Worm (Caenorhabditis elegans): ENCODE measurements around the gene Y116A8C.37.
"Not testable (repeated sequence)": the region's sequence is repeated elsewhere in the genome, so short reads cannot be mapped to it uniquely, and the experiment has no call there.

Y116A8C.37 gene

DNA sequence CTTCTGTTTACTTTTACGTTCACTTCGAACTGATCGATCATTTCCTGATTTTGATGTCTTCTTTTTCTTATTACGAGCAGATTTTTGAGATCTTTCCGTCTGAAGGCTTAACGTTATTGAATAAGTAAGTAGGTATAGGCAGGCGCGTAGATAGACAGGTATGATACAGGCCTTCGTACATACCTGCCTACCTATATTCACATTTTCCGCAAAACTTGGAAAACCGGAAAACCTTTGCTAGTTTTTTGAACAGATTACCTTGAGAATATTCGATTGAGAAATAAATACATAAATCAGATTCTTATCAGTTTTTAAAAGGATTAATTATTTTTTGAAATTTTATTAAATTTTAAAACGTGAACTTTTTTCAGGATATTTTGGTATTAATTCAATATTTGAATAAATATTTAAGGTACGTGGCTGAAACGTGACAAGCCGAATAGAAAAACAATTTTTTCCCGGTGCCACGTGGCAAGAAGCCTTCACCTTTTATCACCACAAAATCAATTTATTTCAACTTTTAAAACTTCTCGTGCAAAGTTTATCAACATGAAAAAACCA, at the start of gene Y116A8C.37, which contains the start of gene Y116A8C.38:
Gene Y116A8C.37 (minus strand): TSS at position 101 of the 561 bp plus-strand sequence.
Gene Y116A8C.38 (plus strand): TSS at position 511 of the 561 bp plus-strand sequence.
- TF ChIP-seq flt-1 (GFP tag; IDR thresholded peaks at IDR 0.05) (no peak), klf-2 (GFP tag; conservative IDR thresholded peaks at IDR 0.05) (no peak), med-1 (GFP tag; optimal IDR thresholded peaks at IDR 0.05; ENCODE audit: insufficient read depth) (no peak)

DNA sequence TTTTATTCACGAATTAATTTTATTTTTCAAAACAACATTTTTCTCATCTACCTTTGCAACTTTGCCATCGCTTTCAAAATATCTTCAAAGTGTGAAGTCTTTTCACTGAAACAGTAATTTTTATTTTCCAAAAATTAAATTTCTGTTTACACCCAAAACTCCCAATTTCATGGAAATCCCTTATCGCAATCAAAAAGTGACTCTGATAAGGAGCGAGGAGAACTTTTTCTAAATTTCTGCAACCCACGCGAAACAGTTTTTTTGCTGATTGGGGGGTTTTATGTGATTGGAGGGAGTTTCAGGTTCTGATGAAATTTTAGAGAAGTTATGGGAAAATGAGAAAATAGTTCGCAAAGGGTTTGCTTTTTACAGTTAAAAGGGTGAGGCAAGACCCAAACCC, 48.6 kb upstream of the Y116A8C.37 start:
- TF ChIP-seq med-1 (GFP tag; optimal IDR thresholded peaks at IDR 0.05; ENCODE audit: insufficient read depth), result no peak
- TF ChIP-seq ref-1 (GFP tag; conservative IDR thresholded peaks at IDR 0.05), result no peak
- no peak for TF ChIP-seq T22C8.4 (GFP tag; IDR thresholded peaks at IDR 0.05)
- TF ChIP-seq flt-1 (GFP tag; IDR thresholded peaks at IDR 0.05), result no peak
- TF ChIP-seq cog-1 (tag; optimal IDR thresholded peaks at IDR 0.05), result no peak
- TF ChIP-seq tab-1 (GFP tag; IDR thresholded peaks at IDR 0.05), result no peak
- no peak for TF ChIP-seq ztf-23 (GFP tag; IDR thresholded peaks at IDR 0.05)
- no peak for TF ChIP-seq ztf-29 (GFP tag; IDR thresholded peaks at IDR 0.05)
- no peak for TF ChIP-seq klf-2 (GFP tag; conservative IDR thresholded peaks at IDR 0.05)

DNA sequence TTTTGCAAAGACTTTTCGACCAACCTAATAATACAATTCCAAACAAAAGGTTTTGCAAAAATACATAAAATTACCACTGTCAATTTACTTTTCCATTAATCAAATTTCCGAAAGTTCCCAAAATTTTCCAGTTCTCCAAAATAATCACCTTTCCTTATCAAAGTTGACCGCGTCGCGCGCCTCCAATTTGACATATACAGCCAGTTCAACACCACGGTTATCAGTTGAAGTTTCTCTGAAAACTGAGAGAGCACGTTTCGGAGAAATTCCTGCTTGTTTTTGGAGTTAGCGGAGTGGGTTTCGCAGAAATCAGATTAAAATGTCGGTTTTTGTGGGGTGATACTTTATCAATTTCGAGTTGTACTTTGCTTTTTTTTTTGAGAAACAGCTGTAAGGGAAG, 48.1 kb upstream of the Y116A8C.37 start:
- TF ChIP-seq klf-2 (GFP tag; conservative IDR thresholded peaks at IDR 0.05) (no peak), ref-1 (GFP tag; conservative IDR thresholded peaks at IDR 0.05) (no peak), flt-1 (GFP tag; IDR thresholded peaks at IDR 0.05) (no peak), ztf-23 (GFP tag; IDR thresholded peaks at IDR 0.05) (no peak), ztf-29 (GFP tag; IDR thresholded peaks at IDR 0.05) (no peak), cog-1 (tag; optimal IDR thresholded peaks at IDR 0.05) (no peak), T22C8.4 (GFP tag; IDR thresholded peaks at IDR 0.05) (no peak), med-1 (GFP tag; optimal IDR thresholded peaks at IDR 0.05; ENCODE audit: insufficient read depth) (no peak), tab-1 (GFP tag; IDR thresholded peaks at IDR 0.05) (no peak)

DNA sequence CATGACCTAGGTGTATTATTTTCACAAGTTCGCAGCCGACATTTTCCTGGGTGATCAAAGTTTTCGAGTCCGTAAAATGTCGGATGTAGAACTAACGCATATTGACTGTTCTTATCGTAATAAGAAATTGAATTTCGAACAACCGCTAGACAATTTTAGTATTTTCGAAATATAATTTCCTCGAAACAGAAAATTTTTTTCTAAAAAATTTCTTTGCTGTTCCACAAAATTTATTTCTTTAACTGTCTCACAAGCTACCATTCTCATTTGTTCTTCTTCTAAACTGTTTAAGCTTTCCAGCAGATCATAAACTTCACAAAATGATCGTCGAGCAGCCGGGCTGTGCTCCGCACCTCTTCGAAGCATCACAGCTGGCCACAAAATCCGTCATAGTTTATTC, 45.2 kb upstream of the Y116A8C.37 start, which contains the start of gene C52D10.3:
Gene C52D10.3 (plus strand): TSS at position 301 of the 400 bp plus-strand sequence.
- no peak for TF ChIP-seq T22C8.4 (GFP tag; IDR thresholded peaks at IDR 0.05)
- no peak for TF ChIP-seq med-1 (GFP tag; optimal IDR thresholded peaks at IDR 0.05; ENCODE audit: insufficient read depth)
- no peak for TF ChIP-seq klf-2 (GFP tag; conservative IDR thresholded peaks at IDR 0.05)
- no peak for TF ChIP-seq ztf-23 (GFP tag; IDR thresholded peaks at IDR 0.05)
- TF ChIP-seq ztf-29 (GFP tag; IDR thresholded peaks at IDR 0.05), result no peak
- TF ChIP-seq tab-1 (GFP tag; IDR thresholded peaks at IDR 0.05), result no peak
- no peak for TF ChIP-seq flt-1 (GFP tag; IDR thresholded peaks at IDR 0.05)
- no peak for TF ChIP-seq cog-1 (tag; optimal IDR thresholded peaks at IDR 0.05)
- no peak for TF ChIP-seq ref-1 (GFP tag; conservative IDR thresholded peaks at IDR 0.05)

DNA sequence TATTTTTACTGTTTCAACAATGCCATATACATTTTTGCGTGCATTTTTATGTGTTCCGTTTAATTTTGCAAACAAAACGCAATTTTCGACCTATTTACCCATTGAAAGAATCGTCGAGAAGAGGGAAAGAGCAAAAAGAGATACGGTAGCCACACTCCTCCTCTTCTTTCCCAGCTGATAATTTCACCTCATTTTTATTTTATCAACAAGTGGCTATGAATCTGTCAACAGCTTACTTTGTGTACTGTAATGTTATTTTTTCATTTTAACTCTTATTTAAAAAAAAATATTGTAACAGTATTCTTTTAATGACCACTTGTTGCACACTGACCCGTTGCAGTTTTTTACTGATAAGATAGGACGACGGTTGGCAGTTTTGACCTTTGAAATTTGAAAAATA, 44.0 kb upstream of the Y116A8C.37 start:
- TF ChIP-seq klf-2 (GFP tag; conservative IDR thresholded peaks at IDR 0.05) (no peak), flt-1 (GFP tag; IDR thresholded peaks at IDR 0.05) (no peak), med-1 (GFP tag; optimal IDR thresholded peaks at IDR 0.05; ENCODE audit: insufficient read depth) (no peak), T22C8.4 (GFP tag; IDR thresholded peaks at IDR 0.05) (no peak), ref-1 (GFP tag; conservative IDR thresholded peaks at IDR 0.05) (no peak), cog-1 (tag; optimal IDR thresholded peaks at IDR 0.05) (no peak), ztf-29 (GFP tag; IDR thresholded peaks at IDR 0.05) (no peak), ztf-23 (GFP tag; IDR thresholded peaks at IDR 0.05) (no peak), tab-1 (GFP tag; IDR thresholded peaks at IDR 0.05) (no peak)

DNA sequence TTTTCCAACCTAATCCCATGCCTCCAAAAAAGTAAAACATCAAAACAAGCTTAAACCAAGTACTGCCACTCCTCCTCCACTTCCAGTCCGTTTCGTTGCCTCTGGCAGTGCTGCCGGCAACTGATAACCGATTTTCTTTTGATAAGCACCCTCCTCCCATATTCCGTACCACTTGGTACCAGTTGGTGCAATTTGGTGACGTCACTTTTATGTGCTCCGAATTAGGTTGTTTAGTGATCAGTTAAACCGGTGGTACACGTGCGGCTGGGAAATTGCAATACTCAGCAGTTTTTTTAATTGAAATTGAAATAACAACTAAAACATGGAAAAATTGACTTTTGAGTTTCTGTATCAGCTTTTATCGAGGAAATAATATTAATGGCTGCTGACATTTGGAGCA, 43.2 kb upstream of the Y116A8C.37 start:
- TF ChIP-seq ztf-23 (GFP tag; IDR thresholded peaks at IDR 0.05) (no peak), flt-1 (GFP tag; IDR thresholded peaks at IDR 0.05) (no peak), cog-1 (tag; optimal IDR thresholded peaks at IDR 0.05) (no peak), med-1 (GFP tag; optimal IDR thresholded peaks at IDR 0.05; ENCODE audit: insufficient read depth) (no peak), klf-2 (GFP tag; conservative IDR thresholded peaks at IDR 0.05) (no peak), tab-1 (GFP tag; IDR thresholded peaks at IDR 0.05) (no peak), ztf-29 (GFP tag; IDR thresholded peaks at IDR 0.05) (no peak), T22C8.4 (GFP tag; IDR thresholded peaks at IDR 0.05) (no peak), ref-1 (GFP tag; conservative IDR thresholded peaks at IDR 0.05) (no peak)

DNA sequence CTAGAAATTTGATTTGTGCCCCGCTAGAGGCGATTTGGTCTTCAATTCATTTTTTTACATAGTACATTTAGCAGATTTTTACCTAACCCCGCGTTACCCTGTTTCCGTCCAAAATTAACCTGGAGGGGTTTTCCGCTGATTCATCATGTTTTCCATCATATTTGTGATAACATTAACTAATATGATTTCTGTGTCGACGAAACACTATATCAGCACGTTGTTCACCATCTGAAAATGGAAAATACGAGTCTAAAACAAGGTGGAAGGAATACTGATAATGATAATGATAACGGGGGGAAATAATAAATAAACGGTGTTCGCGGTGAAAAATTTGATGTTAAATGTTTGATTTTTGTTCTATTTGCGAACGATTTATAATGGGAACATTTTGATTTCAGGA, 40.8 kb upstream of the Y116A8C.37 start:
- TF ChIP-seq ref-1 (GFP tag; conservative IDR thresholded peaks at IDR 0.05) (no peak), ztf-29 (GFP tag; IDR thresholded peaks at IDR 0.05) (no peak)

DNA sequence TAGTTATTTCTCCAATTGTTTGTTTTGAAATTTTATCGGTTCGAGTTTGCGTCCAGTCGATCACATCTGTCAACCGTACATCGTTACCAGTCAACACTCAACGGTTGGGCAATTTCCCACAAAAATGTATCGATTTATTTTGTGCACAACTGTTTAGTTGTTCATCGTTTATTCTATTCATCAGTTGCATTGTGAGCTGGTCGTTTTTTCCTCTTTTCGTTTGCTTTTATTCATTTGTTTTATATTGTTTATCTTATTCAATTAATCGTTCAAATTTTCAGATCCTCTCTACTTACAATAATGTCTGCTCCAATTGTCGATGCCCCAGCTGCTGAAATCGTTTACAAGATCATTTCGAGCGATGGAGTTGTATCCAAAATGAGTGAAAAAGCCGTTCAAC, 36.0 kb upstream of the Y116A8C.37 start, which contains the start of gene skr-12:
Gene skr-12 (plus strand): TSS at position 301 of the 400 bp plus-strand sequence.
- TF ChIP-seq med-1 (GFP tag; optimal IDR thresholded peaks at IDR 0.05; ENCODE audit: insufficient read depth), result no peak
- no peak for TF ChIP-seq ztf-23 (GFP tag; IDR thresholded peaks at IDR 0.05)
- TF ChIP-seq tab-1 (GFP tag; IDR thresholded peaks at IDR 0.05), result no peak
- TF ChIP-seq ztf-29 (GFP tag; IDR thresholded peaks at IDR 0.05), result no peak

DNA sequence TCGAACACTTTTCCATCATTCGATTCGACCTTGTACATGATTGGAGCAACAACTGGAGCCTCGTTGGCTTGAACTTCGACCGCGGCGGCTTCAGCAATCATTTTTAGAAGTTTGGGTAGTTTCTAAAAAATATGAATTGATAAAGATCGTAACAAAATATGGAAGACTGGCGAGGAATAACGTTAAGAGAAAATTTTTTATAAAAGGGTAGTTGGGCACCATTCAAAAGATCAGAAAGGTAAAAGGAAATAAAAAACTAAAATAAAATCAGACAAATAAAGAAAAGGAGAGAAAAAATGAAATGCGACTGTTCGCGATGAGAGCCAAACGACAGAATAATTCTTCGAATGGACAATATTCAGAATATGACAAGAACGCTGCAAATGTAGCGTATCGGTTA, 34.8 kb upstream of the Y116A8C.37 start, which contains the start of gene skr-8:
Gene skr-8 (minus strand): TSS at position 101 of the 400 bp plus-strand sequence.
- TF ChIP-seq med-1 (GFP tag; optimal IDR thresholded peaks at IDR 0.05; ENCODE audit: insufficient read depth); ztf-23 (GFP tag; IDR thresholded peaks at IDR 0.05); T22C8.4 (GFP tag; IDR thresholded peaks at IDR 0.05): not testable (repeated sequence)

DNA sequence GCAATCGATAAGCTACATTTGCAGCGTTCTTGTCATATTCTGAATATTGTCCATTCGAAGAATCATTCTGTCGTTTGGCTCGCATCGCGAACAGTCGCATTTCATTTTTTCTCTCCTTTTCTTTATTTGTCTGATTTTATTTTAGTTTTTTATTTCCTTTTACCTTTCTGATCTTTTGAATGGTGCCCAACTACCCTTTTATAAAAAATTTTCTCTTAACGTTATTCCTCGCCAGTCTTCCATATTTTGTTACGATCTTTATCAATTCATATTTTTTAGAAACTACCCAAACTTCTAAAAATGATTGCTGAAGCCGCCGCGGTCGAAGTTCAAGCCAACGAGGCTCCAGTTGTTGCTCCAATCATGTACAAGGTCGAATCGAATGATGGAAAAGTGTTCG, 32.3 kb upstream of the Y116A8C.37 start, which contains the start of gene skr-9:
Gene skr-9 (plus strand): TSS at position 301 of the 400 bp plus-strand sequence.
- not testable (repeated sequence) for TF ChIP-seq ref-1 (GFP tag; conservative IDR thresholded peaks at IDR 0.05); cog-1 (tag; optimal IDR thresholded peaks at IDR 0.05); ztf-29 (GFP tag; IDR thresholded peaks at IDR 0.05)
